Fruit fly (Drosophila melanogaster) S2 (cell line): ENCODE results near the gene bor.

Experiments used
- CG8478 ChIP-seq: fragments of >200 bp; optimal IDR thresholded peaks from 2 replicates; lab custom pipeline; 2018
- CTCF ChIP-seq, 2 experiments: fragments of >200 bp; optimal IDR thresholded peaks; 2 replicates each; lab custom pipeline; 2018

- no peak for TF ChIP-seq CG8478 (lab: Kevin White, UChicago)
- no peak for TF ChIP-seq CTCF (optimal IDR thresholded peaks at IDR 0.05; lab: Kevin White, UChicago)
These were observed 44.1 kb upstream of the bor start for dm6 chr3R:16308057-16308456.
